Worm (Caenorhabditis elegans) whole organism, L1 larva: ENCODE data around the gene rha-1.
A peak's percentile ranks its signal among the peaks of the same experiment; 100 is the strongest.

Experiments used
- aha-1 ChIP-seq: fragments of 150-350 bp; optimal IDR thresholded peaks from 2 replicates; lab custom pipeline; 2014; ENCODE audit warnings: missing biosample characterization, missing genetic modification characterization
- aly-2 ChIP-seq: fragments of 150-350 bp; optimal IDR thresholded peaks from 2 replicates; lab custom pipeline; 2014; ENCODE audit warnings: missing biosample characterization, missing genetic modification characterization
- blmp-1 ChIP-seq: fragments of 150-350 bp; optimal IDR thresholded peaks from 2 replicates; lab custom pipeline; 2014; ENCODE audit warnings: missing biosample characterization, missing genetic modification characterization
- ceh-82 ChIP-seq, 3 experiments: fragments of 150-350 bp in 1 of 3; sonication (generic microtip) in 2 of 3; optimal IDR thresholded peaks; 2 replicates each; lab custom pipeline; 2014 to 2017; ENCODE audit warnings: missing biosample characterization in 3 of 3, missing genetic modification characterization in 3 of 3
- ceh-88 ChIP-seq: fragments of 200-800 bp; sonication (Bioruptor generic); IDR thresholded peaks from 2 replicates; pipeline ENCODE4 v1.3.6; 2022; ENCODE audit warnings: missing genetic modification characterization, missing compliant biosample characterization
- dpl-1 ChIP-seq, 3 experiments: fragments of 150-350 bp in 2 of 3; sonication (generic microtip) in 1 of 3; optimal IDR thresholded peaks; 2 replicates each; lab custom pipeline; 2014 to 2017; ENCODE audit warnings: missing biosample characterization in 3 of 3, missing genetic modification characterization in 3 of 3, missing genetic modification reagents in 3 of 3
- dsc-1 ChIP-seq: sonication (generic microtip); optimal IDR thresholded peaks from 2 replicates; lab custom pipeline; 2016; ENCODE audit warnings: mild to moderate bottlenecking, missing genetic modification characterization, missing compliant biosample characterization
- efl-3 ChIP-seq: fragments of 200-800 bp; sonication (Bioruptor generic); optimal IDR thresholded peaks from 2 replicates; lab custom pipeline; 2018; ENCODE audit warnings: mild to moderate bottlenecking, missing genetic modification characterization, missing compliant biosample characterization
- egl-13 ChIP-seq: sonication (generic microtip); optimal IDR thresholded peaks from 2 replicates; lab custom pipeline; 2016; ENCODE audit warnings: missing genotype, missing genetic modification reagents, missing genetic modification characterization, missing compliant biosample characterization
- elt-2 ChIP-seq: sonication (generic microtip); optimal IDR thresholded peaks from 2 replicates; lab custom pipeline; 2016; ENCODE audit warnings: missing genetic modification characterization, mild to moderate bottlenecking, inconsistent platforms, missing compliant biosample characterization, missing genetic modification reagents
- elt-3 ChIP-seq, 6 experiments: fragments of 150-350 bp in 1 of 6; sonication (generic microtip); optimal IDR thresholded peaks; 2 replicates each; lab custom pipeline; 2017 to 2018; ENCODE audit warnings: missing biosample characterization in 6 of 6, missing genetic modification characterization in 6 of 6, inconsistent platforms in 1 of 6
- ets-5 ChIP-seq: fragments of 200-800 bp; sonication (Bioruptor generic); IDR thresholded peaks from 2 replicates; pipeline ENCODE4 v1.3.6; 2022; ENCODE audit warnings: missing genetic modification characterization, missing compliant biosample characterization
- fkh-10 ChIP-seq: sonication (generic microtip); optimal IDR thresholded peaks from 2 replicates; lab custom pipeline; 2017; ENCODE audit warnings: missing biosample characterization, missing genetic modification reagents, missing genetic modification characterization
- fos-1 ChIP-seq: fragments of 150-350 bp; optimal IDR thresholded peaks from 2 replicates; lab custom pipeline; 2014; ENCODE audit warnings: missing biosample characterization, missing genetic modification characterization
- grh-1 ChIP-seq: fragments of 200-800 bp; sonication (Bioruptor generic); IDR thresholded peaks from 2 replicates; pipeline ENCODE4 v1.3.6; 2022; ENCODE audit warnings: missing genetic modification reagents, missing genetic modification characterization, missing compliant biosample characterization
- hpl-2 ChIP-seq: fragments of 150-350 bp; optimal IDR thresholded peaks from 2 replicates; lab custom pipeline; 2014; ENCODE audit warnings: missing biosample characterization, missing genetic modification reagents, missing genetic modification characterization
- isw-1 ChIP-seq: fragments of 200-800 bp; sonication (Bioruptor generic); IDR thresholded peaks from 2 replicates; pipeline ENCODE4 v1.3.6; 2022; ENCODE audit warnings: missing genetic modification characterization, missing compliant biosample characterization
- jun-1 ChIP-seq: fragments of 150-350 bp; optimal IDR thresholded peaks from 2 replicates; lab custom pipeline; 2014; ENCODE audit warnings: missing biosample characterization, missing genetic modification reagents, missing genetic modification characterization
- lin-15B ChIP-seq: fragments of 150-350 bp; sonication (generic microtip); optimal IDR thresholded peaks from 3 replicates; lab custom pipeline; 2014; ENCODE audit warnings: missing biosample characterization, missing genetic modification characterization
- lin-35 ChIP-seq, 2 experiments: fragments of 150-350 bp; optimal IDR thresholded peaks; 2 replicates each; lab custom pipeline; 2014; ENCODE audit warnings: missing biosample characterization in 2 of 2, missing genetic modification characterization in 2 of 2, missing genetic modification reagents in 2 of 2
- lin-39 ChIP-seq: fragments of 150-350 bp; optimal IDR thresholded peaks from 2 replicates; lab custom pipeline; 2014; ENCODE audit warnings: missing biosample characterization, missing genetic modification reagents, missing genetic modification characterization
- lir-3 ChIP-seq: sonication (generic microtip); optimal IDR thresholded peaks from 2 replicates; lab custom pipeline; 2016; ENCODE audit warnings: mild to moderate bottlenecking, missing genetic modification characterization, moderate library complexity, missing compliant biosample characterization; ENCODE audit not compliant: poor library complexity
- lsy-2 ChIP-seq, 2 experiments: fragments of 150-350 bp; optimal IDR thresholded peaks; 2 replicates each; lab custom pipeline; 2014; ENCODE audit warnings: missing biosample characterization in 2 of 2, missing genetic modification characterization in 2 of 2
- mdl-1 ChIP-seq, 2 experiments: fragments of 150-350 bp; optimal IDR thresholded peaks; 2 replicates each; lab custom pipeline; 2014 to 2017; ENCODE audit warnings: missing biosample characterization in 2 of 2, missing genetic modification characterization in 2 of 2, inconsistent platforms in 1 of 2
- mef-2 ChIP-seq: fragments of 150-350 bp; optimal IDR thresholded peaks from 2 replicates; lab custom pipeline; 2014; ENCODE audit warnings: missing biosample characterization, missing genetic modification characterization
- nhr-12 ChIP-seq: sonication (generic microtip); optimal IDR thresholded peaks from 2 replicates; lab custom pipeline; 2017; ENCODE audit warnings: missing biosample characterization, missing genetic modification characterization
- nhr-237 ChIP-seq: fragments of 150-350 bp; optimal IDR thresholded peaks from 2 replicates; lab custom pipeline; 2014; ENCODE audit warnings: missing biosample characterization, missing genetic modification characterization
- nhr-47 ChIP-seq: sonication (generic microtip); optimal IDR thresholded peaks from 2 replicates; lab custom pipeline; 2016; ENCODE audit warnings: mild to moderate bottlenecking, missing genetic modification characterization, moderate library complexity, missing compliant biosample characterization
- nhr-71 ChIP-seq: sonication (generic microtip); optimal IDR thresholded peaks from 2 replicates; lab custom pipeline; 2016; ENCODE audit warnings: mild to moderate bottlenecking, missing genetic modification characterization, moderate library complexity, missing compliant biosample characterization
- nhr-76 ChIP-seq: sonication (generic microtip); optimal IDR thresholded peaks from 2 replicates; lab custom pipeline; 2017; ENCODE audit warnings: missing biosample characterization, missing genetic modification characterization
- nhr-84 ChIP-seq: sonication (generic microtip); optimal IDR thresholded peaks from 2 replicates; lab custom pipeline; 2017; ENCODE audit warnings: missing biosample characterization, missing genetic modification characterization
- nhr-85 ChIP-seq: sonication (generic microtip); peaks from one replicate; lab custom pipeline; 2016; ENCODE audit warnings: missing genetic modification characterization, inconsistent platforms, missing compliant biosample characterization
- nhr-90 ChIP-seq: sonication (generic microtip); optimal IDR thresholded peaks from 2 replicates; lab custom pipeline; 2016; ENCODE audit warnings: mild to moderate bottlenecking, missing genetic modification characterization, missing compliant biosample characterization; ENCODE audit not compliant: poor library complexity
- pax-3 ChIP-seq: fragments of 200-800 bp; sonication (Bioruptor generic); optimal IDR thresholded peaks from 2 replicates; lab custom pipeline; 2018; ENCODE audit warnings: mild to moderate bottlenecking, missing genetic modification characterization, moderate library complexity, missing compliant biosample characterization
- pqm-1 ChIP-seq: sonication (generic microtip); optimal IDR thresholded peaks from 3 replicates; lab custom pipeline; 2017; ENCODE audit warnings: missing biosample characterization, missing genetic modification characterization
- rnt-1 ChIP-seq: sonication (generic microtip); optimal IDR thresholded peaks from 2 replicates; lab custom pipeline; 2016; ENCODE audit warnings: mild to moderate bottlenecking, missing genetic modification characterization, moderate library complexity, missing compliant biosample characterization
- skn-1 ChIP-seq: fragments of 150-350 bp; optimal IDR thresholded peaks from 2 replicates; lab custom pipeline; 2014; ENCODE audit warnings: missing biosample characterization, missing genetic modification characterization
- snpc-4 ChIP-seq: fragments of 150-350 bp; optimal IDR thresholded peaks from 2 replicates; lab custom pipeline; 2014; ENCODE audit warnings: missing biosample characterization, missing genetic modification characterization
- snu-23 ChIP-seq: sonication (generic microtip); optimal IDR thresholded peaks from 2 replicates; lab custom pipeline; 2016; ENCODE audit warnings: missing genetic modification characterization, missing compliant biosample characterization
- sptf-1 ChIP-seq: fragments of 150-350 bp; optimal IDR thresholded peaks from 2 replicates; lab custom pipeline; 2014; ENCODE audit warnings: missing biosample characterization, missing genetic modification characterization
- swsn-7 ChIP-seq: sonication (generic microtip); optimal IDR thresholded peaks from 2 replicates; lab custom pipeline; 2016; ENCODE audit warnings: missing genetic modification characterization, missing compliant biosample characterization
- tlp-1 ChIP-seq: fragments of 150-350 bp; optimal IDR thresholded peaks from 2 replicates; lab custom pipeline; 2014; ENCODE audit warnings: missing biosample characterization, missing genetic modification characterization
- unc-62 ChIP-seq: fragments of 150-350 bp; optimal IDR thresholded peaks from 2 replicates; lab custom pipeline; 2014; ENCODE audit warnings: missing biosample characterization, missing genetic modification reagents, missing genetic modification characterization
- unc-86 ChIP-seq: sonication (generic microtip); optimal IDR thresholded peaks from 2 replicates; lab custom pipeline; 2016; ENCODE audit warnings: missing genetic modification characterization, missing compliant biosample characterization
- unc-98 ChIP-seq: fragments of 200-800 bp; sonication (Bioruptor generic); IDR thresholded peaks from 2 replicates; pipeline ENCODE4 v1.3.6; 2022; ENCODE audit warnings: missing genetic modification characterization, missing compliant biosample characterization
- vab-15 ChIP-seq: sonication (generic microtip); optimal IDR thresholded peaks from 2 replicates; lab custom pipeline; 2017; ENCODE audit warnings: missing genotype, mild to moderate bottlenecking, missing genetic modification characterization, missing compliant biosample characterization
- xbp-1 ChIP-seq: sonication (generic microtip); optimal IDR thresholded peaks from 2 replicates; lab custom pipeline; 2016; ENCODE audit warnings: missing genetic modification characterization, missing compliant biosample characterization
- zag-1 ChIP-seq: fragments of 150-350 bp; optimal IDR thresholded peaks from 2 replicates; lab custom pipeline; 2014; ENCODE audit warnings: missing biosample characterization, missing genetic modification characterization
- zip-4 ChIP-seq: fragments of 200-800 bp; sonication (Bioruptor generic); optimal IDR thresholded peaks from 2 replicates; lab custom pipeline; 2018; ENCODE audit warnings: mild to moderate bottlenecking, missing genetic modification characterization, moderate library complexity, missing compliant biosample characterization
- ztf-4 ChIP-seq: fragments of 150-350 bp; optimal IDR thresholded peaks from 2 replicates; lab custom pipeline; 2014; ENCODE audit warnings: missing biosample characterization, missing genetic modification characterization

rha-1 gene

DNA sequence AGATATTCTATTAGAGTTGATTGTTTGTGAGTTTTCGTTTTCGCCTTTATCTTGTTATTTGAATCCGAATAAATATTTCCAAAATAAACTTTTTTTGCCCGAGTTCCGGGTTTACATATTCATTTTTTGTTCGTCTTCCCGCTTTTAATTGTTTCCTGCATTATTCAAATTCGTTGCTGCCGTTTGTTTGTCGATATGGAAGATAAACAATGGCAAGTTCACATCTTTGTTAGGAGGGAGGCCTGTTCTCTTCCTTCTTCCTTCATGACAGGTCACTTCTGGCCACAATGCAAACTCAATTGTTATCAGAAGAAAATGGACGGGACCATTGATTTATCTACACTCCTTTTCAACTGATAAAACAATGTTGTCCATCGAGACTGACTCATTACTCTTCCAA, 6.1 kb upstream of the rha-1 start:
- no peak for TF ChIP-seq nhr-237 (tag; lab: Kevin White, UChicago)
- TF ChIP-seq nhr-76 (tag; lab: Kevin White, UChicago), result no peak
- no peak for TF ChIP-seq sptf-1 (tag; lab: Kevin White, UChicago)
- no peak for TF ChIP-seq swsn-7 (tag; lab: Kevin White, UChicago)
- TF ChIP-seq lir-3 (tag; lab: Kevin White, UChicago), result no peak
- TF ChIP-seq elt-3 (tag; optimal IDR thresholded peaks at IDR 0.05; lab: Kevin White, UChicago), result no peak
- TF ChIP-seq hpl-2 (GFP tag; lab: Kevin White, UChicago), result no peak
- no peak for TF ChIP-seq snpc-4 (tag; lab: Kevin White, UChicago)
- no peak for TF ChIP-seq dsc-1 (tag; lab: Kevin White, UChicago)
- TF ChIP-seq elt-2 (tag; lab: Kevin White, UChicago), result no peak
- no peak for TF ChIP-seq skn-1 (tag; lab: Kevin White, UChicago)
- TF ChIP-seq lsy-2 (tag; optimal IDR thresholded peaks at IDR 0.05; lab: Kevin White, UChicago), result no peak
- no peak for TF ChIP-seq zag-1 (tag; lab: Kevin White, UChicago)
- TF ChIP-seq lin-15B (tag; lab: Kevin White, UChicago), result no peak
- TF ChIP-seq nhr-12, result no peak
- TF ChIP-seq tlp-1 (tag; lab: Kevin White, UChicago), result no peak
- TF ChIP-seq ceh-88, result no peak

DNA sequence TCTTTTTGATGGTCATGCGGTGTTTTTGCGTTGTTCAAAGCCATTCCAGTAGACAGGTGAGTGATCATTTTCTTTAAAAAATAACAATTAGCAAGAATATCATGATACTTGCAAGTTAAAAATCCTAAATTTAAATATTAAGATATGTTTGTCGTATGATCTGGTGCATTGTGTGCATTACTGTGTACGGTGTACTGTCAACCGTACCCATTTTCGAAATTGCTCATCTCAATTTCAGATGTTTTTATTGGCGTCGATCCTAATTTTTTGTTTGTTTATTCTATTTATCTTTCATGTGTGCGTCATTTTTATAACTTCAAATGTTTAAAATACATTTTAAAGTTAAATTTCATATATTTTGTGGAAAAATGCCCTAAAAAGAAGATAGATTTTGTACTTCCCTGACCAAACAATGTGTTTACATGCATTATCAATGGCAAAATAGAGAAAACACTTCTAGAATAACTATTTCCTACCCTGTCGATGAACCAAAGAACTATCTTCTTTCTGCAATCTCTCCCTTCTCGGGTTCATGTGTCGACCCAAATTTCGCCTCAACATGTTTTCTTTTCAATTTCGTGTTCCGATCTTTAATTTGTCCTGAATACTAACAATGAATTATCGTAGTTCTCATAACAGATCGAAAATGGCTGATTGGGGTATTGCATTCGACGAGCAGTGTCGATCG, 947 bp upstream of the rha-1 start, which contains the start of the genes T07D4.5 and ddx-19:
T07D4.5 (minus strand) TSS at position 71 of the 688 bp plus-strand sequence.
ddx-19 (plus strand) TSS at position 638 of the 688 bp plus-strand sequence.
- TF ChIP-seq pqm-1 (tag; lab: Kevin White, UChicago), result no peak
- TF ChIP-seq ceh-88, result no peak
- TF ChIP-seq elt-3 (tag; optimal IDR thresholded peaks at IDR 0.05; lab: Kevin White, UChicago), result no peak
- no peak for TF ChIP-seq grh-1 (GFP tag; lab: Robert Waterston, UW)
- no peak for TF ChIP-seq unc-62
- peak in 1 of 3 experiments; percentile 15 for TF ChIP-seq ceh-82 (tag; optimal IDR thresholded peaks at IDR 0.05; lab: Kevin White, UChicago)
- peak; percentile 41 for TF ChIP-seq nhr-47 (tag; lab: Kevin White, UChicago)
- TF ChIP-seq zag-1 (tag; lab: Kevin White, UChicago), result no peak
- TF ChIP-seq lin-39, result no peak
- peak; percentile 57 for TF ChIP-seq nhr-71 (tag; lab: Kevin White, UChicago)
- no peak for TF ChIP-seq ets-5 (GFP tag; lab: Robert Waterston, UW)
- no peak for TF ChIP-seq elt-2 (tag; lab: Kevin White, UChicago)
- peak; percentile 27 for TF ChIP-seq vab-15 (tag; lab: Kevin White, UChicago)
- TF ChIP-seq snu-23 (GFP tag; lab: Kevin White, UChicago), result peak; percentile 65
- TF ChIP-seq nhr-84 (tag; lab: Kevin White, UChicago), result no peak
- no peak for TF ChIP-seq nhr-76 (tag; lab: Kevin White, UChicago)
- TF ChIP-seq dpl-1 (GFP tag; optimal IDR thresholded peaks at IDR 0.05; lab: Kevin White, UChicago), result peak; percentile 45 to 71 (median 47)
- TF ChIP-seq dsc-1 (tag; lab: Kevin White, UChicago), result no peak
- no peak for TF ChIP-seq efl-3 (GFP tag; lab: Kevin White, UChicago)
- no peak for TF ChIP-seq nhr-12
- TF ChIP-seq ztf-4 (tag; lab: Kevin White, UChicago), result no peak
- peak; percentile 38 for TF ChIP-seq xbp-1
- no peak for TF ChIP-seq fkh-10 (GFP tag; lab: Kevin White, UChicago)
- TF ChIP-seq pax-3 (tag; lab: Kevin White, UChicago), result no peak
- no peak for TF ChIP-seq unc-98 (GFP tag; lab: Robert Waterston, UW)
- peak; percentile 17 for TF ChIP-seq fos-1 (tag; lab: Kevin White, UChicago)
- no peak for TF ChIP-seq mdl-1 (tag; optimal IDR thresholded peaks at IDR 0.05; lab: Kevin White, UChicago)
- TF ChIP-seq isw-1, result no peak
- peak; percentile 31 for TF ChIP-seq nhr-90 (tag; lab: Kevin White, UChicago)
- TF ChIP-seq aly-2 (tag; lab: Kevin White, UChicago), result no peak
- TF ChIP-seq aha-1 (tag; lab: Kevin White, UChicago), result no peak
- no peak for TF ChIP-seq unc-86 (tag; lab: Kevin White, UChicago)
- TF ChIP-seq mef-2 (tag; lab: Kevin White, UChicago), result no peak
- no peak for TF ChIP-seq lin-15B (tag; lab: Kevin White, UChicago)
- no peak for TF ChIP-seq zip-4 (GFP tag; lab: Kevin White, UChicago)
- TF ChIP-seq lin-35 (GFP tag; optimal IDR thresholded peaks at IDR 0.05; lab: Kevin White, UChicago), result peak; percentile 65 to 78
- no peak for TF ChIP-seq egl-13 (tag; lab: Kevin White, UChicago)
- peak; percentile 45 for TF ChIP-seq nhr-85 (tag; lab: Kevin White, UChicago)
- peak; percentile 7 for TF ChIP-seq rnt-1 (tag; lab: Kevin White, UChicago)
- no peak for TF ChIP-seq jun-1 (tag; lab: Kevin White, UChicago)
- no peak for TF ChIP-seq blmp-1 (tag; lab: Kevin White, UChicago)
